Worm (Caenorhabditis elegans): ENCODE measurements around the gene F09F9.1.

ce11 chrX:4159185-4159871, 44.2 kb downstream of the F09F9.1 start:
- TF ChIP-seq him-1 (tag; optimal IDR thresholded peaks at IDR 0.05), result no peak
- no peak for TF ChIP-seq dao-5 (tag; optimal IDR thresholded peaks at IDR 0.05)
